Worm (Caenorhabditis elegans) whole organism, early embryonic: ENCODE results near the gene abcf-1.

Experiments
- B0310.2 ChIP-seq: sonication (generic microtip); optimal IDR thresholded peaks from 2 replicates; lab custom pipeline; 2016; ENCODE audit warnings: mild to moderate bottlenecking, missing genetic modification characterization, missing compliant biosample characterization
- F13C5.2 ChIP-seq: sonication (generic microtip); optimal IDR thresholded peaks from 2 replicates; lab custom pipeline; 2017; ENCODE audit warnings: mild to moderate bottlenecking, missing genetic modification characterization, inconsistent platforms, missing compliant biosample characterization
- aly-1 ChIP-seq: sonication (generic microtip); optimal IDR thresholded peaks from 2 replicates; lab custom pipeline; 2016; ENCODE audit warnings: missing genetic modification characterization, missing compliant biosample characterization
- ama-1 ChIP-seq: fragments of 150-350 bp; optimal IDR thresholded peaks from 2 replicates; lab custom pipeline; 2014
- ceh-13 ChIP-seq: fragments of 200-800 bp; sonication (Bioruptor generic); optimal IDR thresholded peaks from 2 replicates; lab custom pipeline; 2018; ENCODE audit warnings: mild to moderate bottlenecking, missing genetic modification characterization, missing compliant biosample characterization
- ceh-36 ChIP-seq: sonication (generic microtip); optimal IDR thresholded peaks from 2 replicates; lab custom pipeline; 2016; ENCODE audit warnings: missing genetic modification characterization, inconsistent platforms, missing compliant biosample characterization
- ets-7 ChIP-seq: sonication (generic microtip); optimal IDR thresholded peaks from 2 replicates; lab custom pipeline; 2016; ENCODE audit warnings: missing genotype, missing genetic modification characterization, missing compliant biosample characterization
- flt-1 ChIP-seq: fragments of 200-800 bp; sonication (Bioruptor generic); IDR thresholded peaks from 2 replicates; pipeline ENCODE4 v1.3.6; 2022; ENCODE audit warnings: missing genetic modification characterization, missing compliant biosample characterization
- hmbx-1 ChIP-seq: sonication (generic microtip); optimal IDR thresholded peaks from 2 replicates; lab custom pipeline; 2016; ENCODE audit warnings: mild to moderate bottlenecking, missing genetic modification characterization, missing compliant biosample characterization
- hmg-4 ChIP-seq: fragments of 200-800 bp; sonication (Bioruptor generic); optimal IDR thresholded peaks from 2 replicates; lab custom pipeline; 2018; ENCODE audit warnings: mild to moderate bottlenecking, missing genetic modification characterization, missing compliant biosample characterization
- hnd-1 ChIP-seq: sonication (generic microtip); optimal IDR thresholded peaks from 2 replicates; lab custom pipeline; 2016; ENCODE audit warnings: missing genetic modification characterization, missing compliant biosample characterization
- pes-1 ChIP-seq: fragments of 200-800 bp; sonication (Bioruptor generic); IDR thresholded peaks from 2 replicates; pipeline ENCODE4 v1.3.6; 2022; ENCODE audit warnings: missing genetic modification reagents, missing genetic modification characterization, missing compliant biosample characterization
- scrt-1 ChIP-seq: fragments of 200-800 bp; sonication (Bioruptor generic); IDR thresholded peaks from 2 replicates; pipeline ENCODE4 v1.3.6; 2022; ENCODE audit warnings: missing genetic modification characterization, missing compliant biosample characterization
- sea-1 ChIP-seq: fragments of 200-800 bp; sonication (Bioruptor generic); conservative IDR thresholded peaks from 2 replicates; pipeline ENCODE4 v1.3.6; 2022; ENCODE audit warnings: missing genetic modification characterization, missing compliant biosample characterization
- tbx-11 ChIP-seq: fragments of 200-800 bp; sonication (Bioruptor generic); IDR thresholded peaks from 2 replicates; pipeline ENCODE4 v1.3.6; 2022; ENCODE audit warnings: missing genetic modification characterization, missing compliant biosample characterization
- tbx-37 ChIP-seq: fragments of 200-800 bp; sonication (Bioruptor generic); conservative IDR thresholded peaks from 2 replicates; pipeline ENCODE4 v1.3.6; 2022; ENCODE audit warnings: missing genetic modification reagents, missing genetic modification characterization, missing compliant biosample characterization
- tra-4 ChIP-seq: sonication (generic microtip); optimal IDR thresholded peaks from 2 replicates; lab custom pipeline; 2017; ENCODE audit warnings: missing genetic modification characterization, missing compliant biosample characterization

abcf-1 gene

ce11 chrV:12773222-12773621 lies 10.0 kb upstream of the abcf-1 start, which contains the start of gene ZC455.1:
TSS of gene ZC455.1 (plus strand) at chrV:12773522.
- TF ChIP-seq flt-1 (no peak), ets-7 (no peak), hnd-1 (tag; lab: Kevin White, UChicago) (no peak), tbx-37 (GFP tag; lab: Robert Waterston, UW) (no peak), hmbx-1 (no peak), scrt-1 (GFP tag; lab: Robert Waterston, UW) (no peak), ceh-13 (GFP tag; lab: Kevin White, UChicago) (no peak), tra-4 (tag; lab: Kevin White, UChicago) (no peak), ceh-36 (tag; lab: Kevin White, UChicago) (no peak)

ce11 chrV:12768946-12769345 lies 5.8 kb upstream of the abcf-1 start, which contains the start of gene srt-43:
TSS of gene srt-43 (plus strand) at chrV:12769246.
- TF ChIP-seq hmg-4 (GFP tag; lab: Kevin White, UChicago) (no peak), tbx-11 (GFP tag; lab: Robert Waterston, UW) (no peak), ama-1 (lab: Kevin White, UChicago) (no peak), ets-7 (no peak), F13C5.2 (tag; lab: Kevin White, UChicago) (no peak), tra-4 (tag; lab: Kevin White, UChicago) (no peak), hmbx-1 (no peak), pes-1 (GFP tag; lab: Robert Waterston, UW) (no peak)

ce11 chrV:12760913-12761312 lies 2.3 kb downstream of the abcf-1 start, which contains the start of gene F18E2.15:
TSS of gene F18E2.15 (minus strand) at chrV:12761013.
- TF ChIP-seq ama-1 (lab: Kevin White, UChicago) (no peak), tbx-11 (GFP tag; lab: Robert Waterston, UW) (no peak), ets-7 (no peak), pes-1 (GFP tag; lab: Robert Waterston, UW) (no peak), aly-1 (tag; lab: Kevin White, UChicago) (no peak), F13C5.2 (tag; lab: Kevin White, UChicago) (no peak)

- TF ChIP-seq tbx-11 (GFP tag; lab: Robert Waterston, UW): no peak
- no peak for TF ChIP-seq ceh-13 (GFP tag; lab: Kevin White, UChicago)
- TF ChIP-seq pes-1 (GFP tag; lab: Robert Waterston, UW): no peak
- TF ChIP-seq ama-1 (lab: Kevin White, UChicago): no peak
- TF ChIP-seq scrt-1 (GFP tag; lab: Robert Waterston, UW): no peak
- no peak for TF ChIP-seq aly-1 (tag; lab: Kevin White, UChicago)
- no peak for TF ChIP-seq hmbx-1
- TF ChIP-seq tbx-37 (GFP tag; lab: Robert Waterston, UW): no peak
- TF ChIP-seq ceh-36 (tag; lab: Kevin White, UChicago): no peak
- TF ChIP-seq F13C5.2 (tag; lab: Kevin White, UChicago): no peak
- TF ChIP-seq sea-1 (GFP tag; lab: Robert Waterston, UW): no peak
- TF ChIP-seq B0310.2 (tag; lab: Kevin White, UChicago): no peak
- TF ChIP-seq ets-7: no peak
- no peak for TF ChIP-seq hnd-1 (tag; lab: Kevin White, UChicago)
These were observed 3.5 kb downstream of the abcf-1 start, which contains the start of gene papl-1 for ce11 chrV:12759660-12760059. TSS of gene papl-1 (minus strand) at chrV:12759760.

ce11 chrV:12754839-12755238 lies 8.3 kb downstream of the abcf-1 start, which contains the start of gene gpa-13:
TSS of gene gpa-13 (minus strand) at chrV:12754939.
- TF ChIP-seq tbx-37 (GFP tag; lab: Robert Waterston, UW): no peak
- no peak for TF ChIP-seq B0310.2 (tag; lab: Kevin White, UChicago)
- no peak for TF ChIP-seq ceh-36 (tag; lab: Kevin White, UChicago)
- TF ChIP-seq tra-4 (tag; lab: Kevin White, UChicago): no peak
- no peak for TF ChIP-seq F13C5.2 (tag; lab: Kevin White, UChicago)
- no peak for TF ChIP-seq tbx-11 (GFP tag; lab: Robert Waterston, UW)
- no peak for TF ChIP-seq flt-1
- TF ChIP-seq ets-7: no peak
- TF ChIP-seq pes-1 (GFP tag; lab: Robert Waterston, UW): no peak

- no peak for TF ChIP-seq ceh-36 (tag; lab: Kevin White, UChicago)
- TF ChIP-seq sea-1 (GFP tag; lab: Robert Waterston, UW): no peak
- TF ChIP-seq flt-1: no peak
- TF ChIP-seq B0310.2 (tag; lab: Kevin White, UChicago): no peak
- TF ChIP-seq pes-1 (GFP tag; lab: Robert Waterston, UW): no peak
- TF ChIP-seq ama-1 (lab: Kevin White, UChicago): no peak
- no peak for TF ChIP-seq hnd-1 (tag; lab: Kevin White, UChicago)
- TF ChIP-seq tra-4 (tag; lab: Kevin White, UChicago): no peak
- TF ChIP-seq tbx-37 (GFP tag; lab: Robert Waterston, UW): no peak
- TF ChIP-seq scrt-1 (GFP tag; lab: Robert Waterston, UW): no peak
- no peak for TF ChIP-seq hmg-4 (GFP tag; lab: Kevin White, UChicago)
- no peak for TF ChIP-seq ets-7
- no peak for TF ChIP-seq tbx-11 (GFP tag; lab: Robert Waterston, UW)
- TF ChIP-seq hmbx-1: no peak
- no peak for TF ChIP-seq F13C5.2 (tag; lab: Kevin White, UChicago)
These were observed 10.8 kb downstream of the abcf-1 start, which contains the start of gene C15C8.8 for ce11 chrV:12752407-12752806. TSS of gene C15C8.8 (minus strand) at chrV:12752507.

- TF ChIP-seq aly-1 (tag; lab: Kevin White, UChicago) (no peak), pes-1 (GFP tag; lab: Robert Waterston, UW) (no peak), flt-1 (no peak), tbx-11 (GFP tag; lab: Robert Waterston, UW) (no peak), F13C5.2 (tag; lab: Kevin White, UChicago) (no peak), scrt-1 (GFP tag; lab: Robert Waterston, UW) (no peak), ama-1 (lab: Kevin White, UChicago) (no peak), ceh-36 (tag; lab: Kevin White, UChicago) (no peak), hmbx-1 (no peak)
These were observed 11.6 kb downstream of the abcf-1 start, which contains the start of gene C15C8.6 for ce11 chrV:12751495-12752050. TSS of gene C15C8.6 (minus strand) at chrV:12751545.
